Worm (Caenorhabditis elegans): ENCODE data around the gene B0334.4.
A peak's percentile ranks its signal among the peaks of the same experiment; 100 is the strongest.

B0334.4 gene

DNA sequence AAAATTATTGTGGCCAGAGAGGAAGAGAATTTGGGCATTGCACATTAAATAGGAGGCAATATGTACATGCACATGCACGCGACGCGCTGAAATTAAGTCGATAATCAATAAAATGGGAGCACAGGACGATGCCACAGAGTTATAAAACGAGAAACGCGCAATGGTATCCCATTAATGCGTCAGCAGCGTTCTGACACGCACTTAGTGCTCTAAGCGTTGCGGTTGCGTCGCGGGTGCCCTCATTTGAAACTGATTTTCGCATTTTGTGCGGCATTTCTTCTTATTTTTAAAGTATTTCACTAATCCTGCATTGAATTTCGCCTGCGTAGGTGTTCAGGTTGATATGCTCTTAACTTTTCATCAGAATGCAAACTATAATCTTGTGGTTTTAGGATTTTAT, 42.5 kb upstream of the B0334.4 start, which contains the start of gene rsp-1:
Gene rsp-1, plus strand, starts transcription at position 338 of the 400 bp plus-strand sequence.
- TF ChIP-seq R02D3.7 (tag; optimal IDR thresholded peaks at IDR 0.05) (peak; percentile 67), unc-39 (tag; optimal IDR thresholded peaks at IDR 0.05) (no peak), crh-2 (tag; optimal IDR thresholded peaks at IDR 0.05) (peak; percentile 92), aly-2 (tag; optimal IDR thresholded peaks at IDR 0.05) (no peak), zag-1 (tag; optimal IDR thresholded peaks at IDR 0.05) (peak; percentile 60), nhr-10 (tag; optimal IDR thresholded peaks at IDR 0.05) (no peak), fos-1 (tag; optimal IDR thresholded peaks at IDR 0.05) (peak; percentile 84), nhr-23 (tag; optimal IDR thresholded peaks at IDR 0.05) (no peak), ZK546.5 (tag; optimal IDR thresholded peaks at IDR 0.05) (no peak), lin-39 (tag; optimal IDR thresholded peaks at IDR 0.05) (no peak), snpc-4 (tag; optimal IDR thresholded peaks at IDR 0.05) (peak; percentile 87), lin-13 (GFP tag; optimal IDR thresholded peaks at IDR 0.05) (peak; percentile 91), egl-27 (tag; optimal IDR thresholded peaks at IDR 0.05) (peak; percentile 73), unc-62 (GFP tag; optimal IDR thresholded peaks at IDR 0.05) (no peak), sma-3 (GFP tag; optimal IDR thresholded peaks at IDR 0.05) (peak; percentile 84), peb-1 (tag; optimal IDR thresholded peaks at IDR 0.05) (no peak), ceh-82 (tag; optimal IDR thresholded peaks at IDR 0.05) (peak; percentile 30), sma-9 (GFP tag; optimal IDR thresholded peaks at IDR 0.05) (peak; percentile 95), sma-9 (tag; optimal IDR thresholded peaks at IDR 0.05) (no peak), nhr-25 (tag; optimal IDR thresholded peaks at IDR 0.05) (peak; percentile 82), lin-11 (tag; optimal IDR thresholded peaks at IDR 0.05) (peak; percentile 82), blmp-1 (tag; optimal IDR thresholded peaks at IDR 0.05; ENCODE audit: insufficient read depth) (peak; percentile 48), alr-1 (tag; optimal IDR thresholded peaks at IDR 0.05) (no peak), nhr-11 (tag; optimal IDR thresholded peaks at IDR 0.05) (no peak), skn-1 (tag; optimal IDR thresholded peaks at IDR 0.05) (no peak), lsy-2 (tag; optimal IDR thresholded peaks at IDR 0.05) (peak; percentile 84 to 94), C34F6.9 (tag; optimal IDR thresholded peaks at IDR 0.05) (peak; percentile 97), nhr-77 (tag; optimal IDR thresholded peaks at IDR 0.05) (no peak), ztf-4 (tag; optimal IDR thresholded peaks at IDR 0.05) (peak; percentile 74), ama-1 (optimal IDR thresholded peaks at IDR 0.05) (peak; percentile 76), dmd-4 (tag; optimal IDR thresholded peaks at IDR 0.05) (no peak), mdl-1 (tag; optimal IDR thresholded peaks at IDR 0.05) (peak in 1 of 2 experiments; percentile 74), ztf-11 (tag; optimal IDR thresholded peaks at IDR 0.05) (no peak), gmeb-1 (tag; optimal IDR thresholded peaks at IDR 0.05) (peak; percentile 90), elt-1 (tag; optimal IDR thresholded peaks at IDR 0.05) (no peak), mab-5 (tag; optimal IDR thresholded peaks at IDR 0.05) (peak; percentile 89), Y55F3AM.14 (GFP tag; optimal IDR thresholded peaks at IDR 0.05) (peak; percentile 27), ztf-1 (GFP tag; conservative IDR thresholded peaks at IDR 0.05) (no peak), F13H6.1 (tag; optimal IDR thresholded peaks at IDR 0.05) (peak; percentile 90), nhr-21 (tag; optimal IDR thresholded peaks at IDR 0.05) (peak; percentile 87), nhr-129 (tag; optimal IDR thresholded peaks at IDR 0.05) (peak; percentile 92), nhr-237 (tag; optimal IDR thresholded peaks at IDR 0.05) (peak; percentile 43), mbf-1 (tag; optimal IDR thresholded peaks at IDR 0.05) (no peak), elt-3 (tag; optimal IDR thresholded peaks at IDR 0.05) (no peak), nhr-6 (tag; optimal IDR thresholded peaks at IDR 0.05) (peak; percentile 74), sem-4 (tag; optimal IDR thresholded peaks at IDR 0.05) (peak; percentile 79), unc-55 (GFP tag; optimal IDR thresholded peaks at IDR 0.05) (peak; percentile 95), nhr-12 (tag; optimal IDR thresholded peaks at IDR 0.05) (no peak), ceh-16 (tag; optimal IDR thresholded peaks at IDR 0.05) (peak; percentile 39)

Measured in whole organism, L2 larva.